Worm (Caenorhabditis elegans): Measurements from ENCODE around the gene mut-7.

Gene mut-7

ce11 chrIII:9564410-9564809, 22.2 kb upstream of the mut-7 start, which contains the start of gene C48B4.10:
TSS of gene C48B4.10 (minus strand) at chrIII:9564510.
- TF ChIP-seq Y53G8AR.9 (GFP tag; conservative IDR thresholded peaks at IDR 0.05), result no peak
- 0 out of 2 replicates have a peak, but pooled peaks have one; percentile 12 for TF ChIP-seq madf-6 (GFP tag; IDR thresholded peaks at IDR 0.05)

ce11 chrIII:9563235-9563634, 21.1 kb upstream of the mut-7 start, which contains the start of gene C48B4.9:
TSS of gene C48B4.9 (minus strand) at chrIII:9563335.
- TF ChIP-seq hmg-1.2 (GFP tag; IDR thresholded peaks at IDR 0.05) (no peak), rpc-1 (optimal IDR thresholded peaks at IDR 0.05) (no peak), rpc-1 (tag; optimal IDR thresholded peaks at IDR 0.05) (no peak), let-526 (GFP tag; IDR thresholded peaks at IDR 0.05) (no peak), attf-3 (GFP tag; conservative IDR thresholded peaks at IDR 0.05) (no peak), F37B4.10 (GFP tag; IDR thresholded peaks at IDR 0.05) (no peak), madf-10 (tag; optimal IDR thresholded peaks at IDR 0.05) (no peak), attf-6 (GFP tag; IDR thresholded peaks at IDR 0.05) (no peak), aptf-2 (GFP tag; conservative IDR thresholded peaks at IDR 0.05) (no peak), let-607 (tag; optimal IDR thresholded peaks at IDR 0.05) (no peak), lin-54 (GFP tag; optimal IDR thresholded peaks at IDR 0.05) (no peak), ztf-28 (GFP tag; IDR thresholded peaks at IDR 0.05) (no peak)

ce11 chrIII:9561158-9561557, 19.0 kb upstream of the mut-7 start, which contains the start of gene C48B4.8:
TSS of gene C48B4.8 (minus strand) at chrIII:9561258.
- TF ChIP-seq lin-40 (tag; optimal IDR thresholded peaks at IDR 0.05) (no peak), hmg-1.2 (GFP tag; IDR thresholded peaks at IDR 0.05) (no peak), madf-6 (GFP tag; IDR thresholded peaks at IDR 0.05) (no peak), let-526 (GFP tag; IDR thresholded peaks at IDR 0.05) (no peak), aptf-2 (GFP tag; conservative IDR thresholded peaks at IDR 0.05) (no peak), tbp1 (GFP tag; optimal IDR thresholded peaks at IDR 0.05) (no peak), pha-4 (tag; optimal IDR thresholded peaks at IDR 0.05) (no peak), nhr-120 (GFP tag; IDR thresholded peaks at IDR 0.05) (no peak), hrde-1 (tag; optimal IDR thresholded peaks at IDR 0.05; ENCODE audit: borderline replicate concordance) (no peak), snpc-1.1 (tag; optimal IDR thresholded peaks at IDR 0.05; ENCODE audit: insufficient read depth) (no peak), nhr-179 (tag; optimal IDR thresholded peaks at IDR 0.05) (no peak), Y56A3A.18 (GFP tag; IDR thresholded peaks at IDR 0.05) (no peak), madf-10 (tag; optimal IDR thresholded peaks at IDR 0.05) (no peak), F39B2.1 (GFP tag; IDR thresholded peaks at IDR 0.05) (no peak)

ce11 chrIII:9559381-9559881, 17.3 kb upstream of the mut-7 start, which contains the start of gene C48B4.7:
TSS of gene C48B4.7 (minus strand) at chrIII:9559431.
- TF ChIP-seq him-1 (tag; optimal IDR thresholded peaks at IDR 0.05), result peak; percentile 64
- no peak for TF ChIP-seq repo-1 (tag; optimal IDR thresholded peaks at IDR 0.05)
- TF ChIP-seq ama-1 (optimal IDR thresholded peaks at IDR 0.05), result no peak
- TF ChIP-seq ama-1 (GFP tag; optimal IDR thresholded peaks at IDR 0.05), result no peak
- no peak for TF ChIP-seq K11D2.4 (GFP tag; IDR thresholded peaks at IDR 0.05)
- TF ChIP-seq ztf-28 (GFP tag; IDR thresholded peaks at IDR 0.05), result no peak
- peak; percentile 87 for TF ChIP-seq lsl-1 (GFP tag; optimal IDR thresholded peaks at IDR 0.05)
- no peak for TF ChIP-seq ekl-4 (GFP tag; IDR thresholded peaks at IDR 0.05)
- no peak for TF ChIP-seq sptf-2 (GFP tag; optimal IDR thresholded peaks at IDR 0.05)
- no peak for TF ChIP-seq hlh-12 (tag; optimal IDR thresholded peaks at IDR 0.05)
- no peak for TF ChIP-seq attf-6 (GFP tag; IDR thresholded peaks at IDR 0.05)
- TF ChIP-seq K12H6.12 (tag; optimal IDR thresholded peaks at IDR 0.05), result no peak
- no peak for TF ChIP-seq Y53G8AR.9 (GFP tag; conservative IDR thresholded peaks at IDR 0.05)
- no peak for TF ChIP-seq ztf-3 (GFP tag; optimal IDR thresholded peaks at IDR 0.05)
- no peak for TF ChIP-seq tbp1 (GFP tag; optimal IDR thresholded peaks at IDR 0.05)
- no peak for TF ChIP-seq ztf-18 (tag; optimal IDR thresholded peaks at IDR 0.05)
- no peak for TF ChIP-seq T07F8.4 (tag; optimal IDR thresholded peaks at IDR 0.05)
- TF ChIP-seq lin-26 (GFP tag; IDR thresholded peaks at IDR 0.05), result no peak
- no peak for TF ChIP-seq hmg-1.2 (GFP tag; IDR thresholded peaks at IDR 0.05)
- peak; percentile 90 for TF ChIP-seq F33H1.4 (GFP tag; IDR thresholded peaks at IDR 0.05)
- TF ChIP-seq F23B12.7 (tag; optimal IDR thresholded peaks at IDR 0.05; ENCODE audit: insufficient read depth), result no peak
- TF ChIP-seq mcd-1 (GFP tag; IDR thresholded peaks at IDR 0.05), result no peak
- no peak for TF ChIP-seq let-607 (tag; optimal IDR thresholded peaks at IDR 0.05)
- peak; percentile 14 for TF ChIP-seq snpc-1.3 (tag; optimal IDR thresholded peaks at IDR 0.05; ENCODE audit: insufficient read depth)
- TF ChIP-seq madf-6 (GFP tag; IDR thresholded peaks at IDR 0.05), result peak; percentile 90
- TF ChIP-seq Y79H2A.3 (GFP tag; conservative IDR thresholded peaks at IDR 0.05), result no peak
- no peak for TF ChIP-seq Y67H2A.10 (GFP tag; conservative IDR thresholded peaks at IDR 0.05)
